Worm (Caenorhabditis elegans) whole organism, L3 larva: ENCODE results near the gene glr-4.

ENCODE experiments used
- R02D3.7 ChIP-seq: fragments of 150-350 bp; optimal IDR thresholded peaks from 2 replicates; lab custom pipeline; 2014; ENCODE audit warnings: missing biosample characterization, missing genetic modification characterization
- aly-2 ChIP-seq: fragments of 150-350 bp; optimal IDR thresholded peaks from 2 replicates; lab custom pipeline; 2014; ENCODE audit warnings: missing biosample characterization, missing genetic modification characterization
- ama-1 ChIP-seq: fragments of 150-350 bp; optimal IDR thresholded peaks from 2 replicates; lab custom pipeline; 2018
- ceh-16 ChIP-seq: sonication (generic microtip); optimal IDR thresholded peaks from 2 replicates; lab custom pipeline; 2017; ENCODE audit warnings: missing biosample characterization, missing genetic modification characterization
- ceh-82 ChIP-seq: fragments of 150-350 bp; optimal IDR thresholded peaks from 2 replicates; lab custom pipeline; 2014; ENCODE audit warnings: missing biosample characterization, missing genetic modification characterization
- ceh-9 ChIP-seq: sonication (generic microtip); optimal IDR thresholded peaks from 2 replicates; lab custom pipeline; 2018; ENCODE audit warnings: missing biosample characterization, missing genetic modification characterization
- daf-12 ChIP-seq: fragments of 150-350 bp; optimal IDR thresholded peaks from 2 replicates; lab custom pipeline; 2014; ENCODE audit warnings: missing biosample characterization, missing genetic modification reagents, missing genetic modification characterization
- egl-27 ChIP-seq: sonication (generic microtip); optimal IDR thresholded peaks from 4 replicates; lab custom pipeline; 2017; ENCODE audit warnings: missing biosample characterization, missing genetic modification reagents, missing genetic modification characterization
- elt-1 ChIP-seq: fragments of 150-350 bp; optimal IDR thresholded peaks from 2 replicates; lab custom pipeline; 2014; ENCODE audit warnings: missing biosample characterization, missing genetic modification characterization
- elt-2 ChIP-seq: sonication (generic microtip); optimal IDR thresholded peaks from 2 replicates; lab custom pipeline; 2016; ENCODE audit warnings: missing genetic modification reagents, mild to moderate bottlenecking, missing genetic modification characterization, missing compliant biosample characterization
- elt-3 ChIP-seq, 3 experiments: fragments of 150-350 bp in 1 of 3; sonication (generic microtip) in 2 of 3; optimal IDR thresholded peaks; 2 replicates in 2 of 3; 4 replicates in 1 of 3; lab custom pipeline; 2014 to 2017; ENCODE audit warnings: missing biosample characterization in 3 of 3, missing genetic modification characterization in 3 of 3
- eor-1 ChIP-seq, 2 experiments: fragments of 150-350 bp; optimal IDR thresholded peaks; 2 replicates each; lab custom pipeline; 2014 to 2018; ENCODE audit warnings: missing biosample characterization in 2 of 2, missing genetic modification characterization in 2 of 2
- fkh-10 ChIP-seq: sonication (generic microtip); optimal IDR thresholded peaks from 2 replicates; lab custom pipeline; 2017; ENCODE audit warnings: missing biosample characterization, missing genetic modification reagents, missing genetic modification characterization
- fos-1 ChIP-seq: fragments of 150-350 bp; optimal IDR thresholded peaks from 2 replicates; lab custom pipeline; 2014; ENCODE audit warnings: missing biosample characterization, missing genetic modification characterization
- jun-1 ChIP-seq: fragments of 150-350 bp; optimal IDR thresholded peaks from 2 replicates; lab custom pipeline; 2014; ENCODE audit warnings: missing biosample characterization, missing genetic modification reagents, missing genetic modification characterization
- lin-15B ChIP-seq: fragments of 150-350 bp; optimal IDR thresholded peaks from 2 replicates; lab custom pipeline; 2014; ENCODE audit warnings: missing biosample characterization, missing genetic modification characterization
- lin-39 ChIP-seq: fragments of 150-350 bp; optimal IDR thresholded peaks from 2 replicates; lab custom pipeline; 2018; ENCODE audit warnings: missing biosample characterization, missing genetic modification reagents, missing genetic modification characterization
- lsy-12 ChIP-seq: sonication (generic microtip); optimal IDR thresholded peaks from 2 replicates; lab custom pipeline; 2016; ENCODE audit warnings: mild to moderate bottlenecking, missing genetic modification characterization, missing compliant biosample characterization
- mdl-1 ChIP-seq: fragments of 150-350 bp; optimal IDR thresholded peaks from 2 replicates; lab custom pipeline; 2014; ENCODE audit warnings: missing biosample characterization, missing genetic modification characterization
- mml-1 ChIP-seq: fragments of 150-350 bp; sonication (generic microtip); optimal IDR thresholded peaks from 3 replicates; lab custom pipeline; 2014; ENCODE audit warnings: missing biosample characterization, missing genetic modification characterization
- nfya-1 ChIP-seq: sonication (generic microtip); optimal IDR thresholded peaks from 2 replicates; lab custom pipeline; 2017; ENCODE audit warnings: missing genetic modification characterization, mild to moderate bottlenecking, missing compliant biosample characterization, antibody characterized with exemption, moderate library complexity; ENCODE audit not compliant: insufficient read depth
- nhr-12 ChIP-seq: fragments of 150-350 bp; optimal IDR thresholded peaks from 2 replicates; lab custom pipeline; 2014; ENCODE audit warnings: missing biosample characterization, missing genetic modification characterization
- nhr-23 ChIP-seq: fragments of 150-350 bp; optimal IDR thresholded peaks from 2 replicates; lab custom pipeline; 2014; ENCODE audit warnings: missing biosample characterization, missing genetic modification reagents, missing genetic modification characterization
- nhr-237 ChIP-seq: fragments of 150-350 bp; optimal IDR thresholded peaks from 2 replicates; lab custom pipeline; 2014; ENCODE audit warnings: missing biosample characterization, missing genetic modification characterization
- nhr-28 ChIP-seq: fragments of 150-350 bp; optimal IDR thresholded peaks from 2 replicates; lab custom pipeline; 2014; ENCODE audit warnings: missing biosample characterization, missing genetic modification characterization
- nhr-67 ChIP-seq: fragments of 150-350 bp; optimal IDR thresholded peaks from 2 replicates; lab custom pipeline; 2014; ENCODE audit warnings: missing biosample characterization, missing genetic modification characterization
- nhr-76 ChIP-seq: fragments of 150-350 bp; sonication (generic microtip); optimal IDR thresholded peaks from 5 replicates; lab custom pipeline; 2014; ENCODE audit warnings: missing biosample characterization, missing genetic modification characterization
- nhr-77 ChIP-seq: fragments of 150-350 bp; optimal IDR thresholded peaks from 2 replicates; lab custom pipeline; 2014; ENCODE audit warnings: missing biosample characterization, missing genetic modification characterization
- pha-4 ChIP-seq: fragments of 150-350 bp; optimal IDR thresholded peaks from 2 replicates; lab custom pipeline; 2014; ENCODE audit warnings: missing biosample characterization, missing genetic modification reagents, missing genetic modification characterization
- sea-2 ChIP-seq: fragments of 150-350 bp; sonication (generic microtip); optimal IDR thresholded peaks from 4 replicates; lab custom pipeline; 2014; ENCODE audit warnings: missing biosample characterization, missing genetic modification reagents, missing genetic modification characterization
- snpc-4 ChIP-seq: fragments of 150-350 bp; optimal IDR thresholded peaks from 2 replicates; lab custom pipeline; 2014; ENCODE audit warnings: missing biosample characterization, missing genetic modification characterization
- unc-39 ChIP-seq: sonication (generic microtip); optimal IDR thresholded peaks from 4 replicates; lab custom pipeline; 2017; ENCODE audit warnings: missing biosample characterization, missing genetic modification characterization
- unc-62 ChIP-seq: fragments of 150-350 bp; sonication (generic microtip); optimal IDR thresholded peaks from 4 replicates; lab custom pipeline; 2014; ENCODE audit warnings: missing biosample characterization, missing genetic modification reagents, missing genetic modification characterization
- zag-1 ChIP-seq: fragments of 150-350 bp; optimal IDR thresholded peaks from 2 replicates; lab custom pipeline; 2014; ENCODE audit warnings: missing biosample characterization, missing genetic modification characterization

glr-4 gene

ce11 chrII:7822454-7822853 lies 28.3 kb upstream of the glr-4 start, which contains the start of gene irld-47:
Gene irld-47, minus strand, starts transcription at chrII:7822554.
- TF ChIP-seq sea-2: no peak
- no peak for TF ChIP-seq jun-1 (tag; lab: Kevin White, UChicago)
- TF ChIP-seq ceh-16 (tag; lab: Kevin White, UChicago): no peak
- no peak for TF ChIP-seq elt-2 (tag; lab: Kevin White, UChicago)
- no peak for TF ChIP-seq daf-12 (tag; lab: Kevin White, UChicago)
- no peak for TF ChIP-seq unc-39 (tag; lab: Kevin White, UChicago)
- no peak for TF ChIP-seq nhr-237 (tag; lab: Kevin White, UChicago)
- no peak for TF ChIP-seq nhr-28 (tag; lab: Kevin White, UChicago)
- no peak for TF ChIP-seq zag-1 (tag; lab: Kevin White, UChicago)
- TF ChIP-seq ama-1 (lab: Kevin White, UChicago): no peak
- TF ChIP-seq nhr-77 (tag; lab: Kevin White, UChicago): no peak
- TF ChIP-seq nhr-67 (tag; lab: Kevin White, UChicago): no peak
- no peak for TF ChIP-seq lin-39 (tag; lab: Kevin White, UChicago)
- no peak for TF ChIP-seq ceh-82 (tag; lab: Kevin White, UChicago)

- no peak for TF ChIP-seq ceh-9 (tag; lab: Kevin White, UChicago)
- no peak for TF ChIP-seq lin-39 (tag; lab: Kevin White, UChicago)
- no peak for TF ChIP-seq nhr-28 (tag; lab: Kevin White, UChicago)
- TF ChIP-seq ceh-82 (tag; lab: Kevin White, UChicago): no peak
- no peak for TF ChIP-seq snpc-4 (tag; lab: Kevin White, UChicago)
- TF ChIP-seq unc-62: no peak
- no peak for TF ChIP-seq fos-1 (tag; lab: Kevin White, UChicago)
- no peak for TF ChIP-seq pha-4
- TF ChIP-seq unc-39 (tag; lab: Kevin White, UChicago): no peak
- no peak for TF ChIP-seq nhr-67 (tag; lab: Kevin White, UChicago)
- TF ChIP-seq nhr-237 (tag; lab: Kevin White, UChicago): no peak
- TF ChIP-seq nhr-76 (tag; lab: Kevin White, UChicago): no peak
- no peak for TF ChIP-seq elt-1 (tag; lab: Kevin White, UChicago)
- TF ChIP-seq nhr-23 (tag; lab: Kevin White, UChicago): no peak
- no peak for TF ChIP-seq mml-1 (tag; lab: Kevin White, UChicago)
- no peak for TF ChIP-seq nhr-12 (tag; lab: Kevin White, UChicago)
- TF ChIP-seq, all 47 proteins: peak for 0
Observed at ce11 chrII:7819359-7819758, 25.2 kb upstream of the glr-4 start.

- no peak for TF ChIP-seq R02D3.7 (tag; lab: Kevin White, UChicago)
- no peak for TF ChIP-seq daf-12 (tag; lab: Kevin White, UChicago)
Observed at ce11 chrII:7817580-7817979, 23.5 kb upstream of the glr-4 start.

- TF ChIP-seq egl-27 (tag; lab: Kevin White, UChicago) (no peak), lin-15B (tag; lab: Kevin White, UChicago) (peak; percentile 25), pha-4 (peak; percentile 13), fkh-10 (GFP tag; lab: Kevin White, UChicago) (no peak), elt-2 (tag; lab: Kevin White, UChicago) (peak; percentile 54), nfya-1 (tag; lab: Kevin White, UChicago) (peak; percentile 39)
Observed at ce11 chrII:7816163-7816776, 22.1 kb upstream of the glr-4 start, which contains the start of gene cki-2. Gene cki-2, plus strand, starts transcription at chrII:7816499.

ce11 chrII:7815406-7815805 lies 21.3 kb upstream of the glr-4 start:
- TF ChIP-seq aly-2 (tag; lab: Kevin White, UChicago) (no peak), sea-2 (no peak), nhr-28 (tag; lab: Kevin White, UChicago) (no peak), fos-1 (tag; lab: Kevin White, UChicago) (no peak), fkh-10 (GFP tag; lab: Kevin White, UChicago) (no peak), lsy-12 (no peak), nhr-23 (tag; lab: Kevin White, UChicago) (no peak), daf-12 (tag; lab: Kevin White, UChicago) (no peak), mdl-1 (tag; lab: Kevin White, UChicago) (no peak), eor-1 (tag; optimal IDR thresholded peaks at IDR 0.05; lab: Kevin White, UChicago) (no peak), elt-3 (tag; optimal IDR thresholded peaks at IDR 0.05; lab: Kevin White, UChicago) (no peak), ceh-16 (tag; lab: Kevin White, UChicago) (no peak), unc-62 (no peak)
